Worm (Caenorhabditis elegans) whole organism, L2 larva: ENCODE measurements around the gene F54C8.1.
A peak's percentile ranks its signal among the peaks of the same experiment; 100 is the strongest.

ENCODE experiments used
- R02D3.7 ChIP-seq: fragments of 150-350 bp; optimal IDR thresholded peaks from 2 replicates; lab custom pipeline; 2014; ENCODE audit warnings: missing biosample characterization, missing genetic modification characterization
- ama-1 ChIP-seq: fragments of 150-350 bp; optimal IDR thresholded peaks from 2 replicates; lab custom pipeline; 2018; ENCODE audit warnings: inconsistent platforms
- lsy-2 ChIP-seq, 2 experiments: fragments of 150-350 bp in 1 of 2; sonication (generic microtip) in 1 of 2; optimal IDR thresholded peaks; 2 replicates each; lab custom pipeline; 2014 to 2017; ENCODE audit warnings: missing biosample characterization in 2 of 2, missing genetic modification characterization in 2 of 2
- nhr-6 ChIP-seq: fragments of 150-350 bp; optimal IDR thresholded peaks from 2 replicates; lab custom pipeline; 2014; ENCODE audit warnings: missing biosample characterization, missing genetic modification characterization
- ztf-1 ChIP-seq: fragments of 200-800 bp; sonication (Bioruptor generic); conservative IDR thresholded peaks from 2 replicates; pipeline ENCODE4 v1.3.6; 2022; ENCODE audit warnings: missing genetic modification characterization, missing compliant biosample characterization
- ztf-11 ChIP-seq: sonication (generic microtip); optimal IDR thresholded peaks from 2 replicates; lab custom pipeline; 2017; ENCODE audit warnings: missing biosample characterization, missing genetic modification characterization

DNA sequence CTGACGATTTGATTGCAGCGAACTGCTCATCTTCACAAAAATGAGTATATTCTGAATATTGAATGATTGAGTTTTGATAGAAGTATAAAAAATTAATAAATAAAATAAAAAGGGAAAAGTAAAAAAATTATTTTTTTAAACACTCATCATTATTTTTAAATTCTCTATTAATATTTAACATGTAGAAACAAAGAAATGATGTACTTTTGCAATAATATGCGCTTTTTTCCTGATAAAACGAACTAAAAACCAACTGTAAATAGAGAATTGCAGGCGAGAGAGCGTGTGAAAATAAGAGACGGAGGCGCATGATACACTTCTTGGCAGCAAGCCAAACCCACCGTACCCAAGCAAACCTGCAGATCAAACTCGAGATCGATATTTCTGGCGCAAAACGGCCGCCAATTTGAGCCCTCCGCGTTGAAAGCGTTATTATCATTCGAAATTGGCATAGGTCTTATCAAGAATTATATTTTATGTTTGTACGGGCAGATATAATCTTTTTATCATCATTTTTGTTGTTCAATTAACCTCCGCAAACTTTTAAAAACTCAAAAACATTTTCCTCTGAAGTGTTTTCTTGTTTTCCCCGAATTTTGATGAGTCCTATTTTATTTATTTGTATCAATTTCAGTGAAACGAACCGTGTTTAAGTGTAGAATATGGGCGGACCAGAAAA is 16.6 kb downstream of the F54C8.1 start, which contains the start of the genes rheb-1 and spk-1:
- TF ChIP-seq ztf-1 (GFP tag; lab: Robert Waterston, UW): no peak
- TF ChIP-seq ama-1 (lab: Kevin White, UChicago): no peak
- no peak for TF ChIP-seq ztf-11
- peak; percentile 98 to 99 for TF ChIP-seq lsy-2 (tag; optimal IDR thresholded peaks at IDR 0.05; lab: Kevin White, UChicago)
- TF ChIP-seq nhr-6: peak; percentile 83
- TF ChIP-seq R02D3.7 (tag; lab: Kevin White, UChicago): no peak
